Fruit fly (Drosophila melanogaster) whole organism, embryonic: ENCODE results near the gene Mical.

Experiments
- Atf3 ChIP-seq: fragments of 200-800 bp; sonication (Bioruptor generic); optimal IDR thresholded peaks from 3 replicates; lab custom pipeline; 2016; ENCODE audit warnings: missing biosample characterization, missing genetic modification characterization
- Bgb ChIP-seq: fragments of 200-800 bp; sonication (Bioruptor generic); IDR thresholded peaks from 2 replicates; pipeline ENCODE4 v1.3.6; 2022; ENCODE audit warnings: missing biosample characterization, missing genetic modification characterization; ENCODE audit not compliant: partially characterized antibody
- Blimp-1 ChIP-seq: fragments of 200-800 bp; sonication (Bioruptor generic); optimal IDR thresholded peaks from 3 replicates; lab custom pipeline; 2018; ENCODE audit warnings: missing biosample characterization, missing genetic modification characterization, mild to moderate bottlenecking, moderate library complexity, missing genetic modification reagents
- BtbVII ChIP-seq: fragments of 200-800 bp; sonication (Bioruptor generic); optimal IDR thresholded peaks from 3 replicates; lab custom pipeline; 2017; ENCODE audit warnings: missing biosample characterization, mild to moderate bottlenecking, missing genetic modification characterization
- CG10366 ChIP-seq: fragments of 200-800 bp; sonication (Bioruptor generic); IDR thresholded peaks from 2 replicates; pipeline ENCODE4 v1.3.6; 2022; ENCODE audit warnings: missing biosample characterization, missing genetic modification characterization
- CG11456 ChIP-seq: fragments of 200-800 bp; sonication (Bioruptor generic); IDR thresholded peaks from 3 replicates; pipeline ENCODE4 v1.3.6; 2022; ENCODE audit warnings: missing biosample characterization, missing genetic modification characterization
- CG12659 ChIP-seq: fragments of 200-800 bp; sonication (Bioruptor generic); optimal IDR thresholded peaks from 3 replicates; lab custom pipeline; 2017; ENCODE audit warnings: mild to moderate bottlenecking, missing biosample characterization, missing genetic modification reagents, missing genetic modification characterization
- CG15601 ChIP-seq: fragments of 200-800 bp; sonication (Bioruptor generic); optimal IDR thresholded peaks from 3 replicates; lab custom pipeline; 2019; ENCODE audit warnings: missing biosample characterization, mild to moderate bottlenecking, missing genetic modification characterization, moderate library complexity
- CG16813 ChIP-seq: fragments of 200-800 bp; sonication (Bioruptor generic); IDR thresholded peaks from 3 replicates; pipeline ENCODE4 v1.3.6; 2022; ENCODE audit warnings: missing biosample characterization, missing genetic modification characterization; ENCODE audit not compliant: partially characterized antibody
- CG17912 ChIP-seq: fragments of 200-800 bp; sonication (Bioruptor generic); optimal IDR thresholded peaks from 2 replicates; lab custom pipeline; 2018; ENCODE audit warnings: missing biosample characterization, mild to moderate bottlenecking, missing genetic modification characterization
- CG2120 ChIP-seq: fragments of 200-800 bp; sonication (Bioruptor generic); optimal IDR thresholded peaks from 3 replicates; lab custom pipeline; 2016; ENCODE audit warnings: missing biosample characterization, missing genetic modification characterization
- CG2889 ChIP-seq: fragments of 200-800 bp; sonication (Bioruptor generic); IDR thresholded peaks from 3 replicates; pipeline ENCODE4 v1.3.6; 2022; ENCODE audit warnings: missing biosample characterization, missing genetic modification characterization
- CG31388 ChIP-seq: fragments of 200-800 bp; sonication (Bioruptor generic); optimal IDR thresholded peaks from 2 replicates; lab custom pipeline; 2016; ENCODE audit warnings: missing biosample characterization, missing genetic modification characterization
- CG6854 ChIP-seq: fragments of 200-800 bp; sonication (Bioruptor generic); optimal IDR thresholded peaks from 3 replicates; lab custom pipeline; 2017; ENCODE audit warnings: missing biosample characterization, mild to moderate bottlenecking, missing genetic modification characterization
- CG7357 ChIP-seq: fragments of 200-800 bp; sonication (Bioruptor generic); IDR thresholded peaks from 3 replicates; pipeline ENCODE4 v1.3.6; 2022; ENCODE audit warnings: missing biosample characterization, missing genetic modification characterization
- CG9727 ChIP-seq: fragments of 200-800 bp; sonication (Bioruptor generic); optimal IDR thresholded peaks from 3 replicates; lab custom pipeline; 2017; ENCODE audit warnings: missing biosample characterization, mild to moderate bottlenecking, missing genetic modification characterization
- CG9932 ChIP-seq: fragments of 200-800 bp; sonication (Bioruptor generic); IDR thresholded peaks from 2 replicates; pipeline ENCODE4 v1.3.6; 2022; ENCODE audit warnings: missing biosample characterization, missing genetic modification characterization
- CHES-1-like ChIP-seq: fragments of 200-800 bp; sonication (Bioruptor generic); optimal IDR thresholded peaks from 2 replicates; lab custom pipeline; 2016; ENCODE audit warnings: missing biosample characterization, missing genetic modification characterization
- Dad ChIP-seq: fragments of 200-800 bp; sonication (Bioruptor generic); optimal IDR thresholded peaks from 3 replicates; lab custom pipeline; 2016; ENCODE audit warnings: missing biosample characterization, missing genetic modification characterization
- ERR ChIP-seq: fragments of 200-800 bp; sonication (Bioruptor generic); optimal IDR thresholded peaks from 2 replicates; lab custom pipeline; 2016; ENCODE audit warnings: missing biosample characterization, missing genetic modification characterization
- GATAe ChIP-seq: fragments of 200-800 bp; sonication (Bioruptor generic); conservative IDR thresholded peaks from 2 replicates; pipeline ENCODE4 v1.3.6; 2022; ENCODE audit warnings: missing biosample characterization, missing genetic modification characterization
- Gug ChIP-seq: fragments of 200-800 bp; sonication (Bioruptor generic); IDR thresholded peaks from 4 replicates; pipeline ENCODE4 v1.3.6; 2022; ENCODE audit warnings: missing biosample characterization, missing genetic modification characterization
- Hand ChIP-seq: fragments of 200-800 bp; sonication (Bioruptor generic); optimal IDR thresholded peaks from 2 replicates; lab custom pipeline; 2017; ENCODE audit warnings: mild to moderate bottlenecking, missing biosample characterization, missing genetic modification reagents, missing genetic modification characterization
- HmgZ ChIP-seq: fragments of 200-800 bp; sonication (Bioruptor generic); optimal IDR thresholded peaks from 2 replicates; lab custom pipeline; 2018; ENCODE audit warnings: missing biosample characterization, mild to moderate bottlenecking, missing genetic modification characterization
- Hr39 ChIP-seq: fragments of >200 bp; optimal IDR thresholded peaks from 2 replicates; lab custom pipeline; 2017
- Hsf ChIP-seq: fragments of 200-800 bp; sonication (Bioruptor generic); optimal IDR thresholded peaks from 3 replicates; lab custom pipeline; 2016; ENCODE audit warnings: missing biosample characterization, missing genetic modification characterization
- NC2α ChIP-seq: fragments of 200-800 bp; sonication (Bioruptor generic); optimal IDR thresholded peaks from 2 replicates; lab custom pipeline; 2016; ENCODE audit warnings: missing biosample characterization, missing genetic modification characterization
- NC2β ChIP-seq: fragments of 200-800 bp; sonication (Bioruptor generic); optimal IDR thresholded peaks from 2 replicates; lab custom pipeline; 2016; ENCODE audit warnings: missing biosample characterization, missing genetic modification characterization
- NFAT ChIP-seq: fragments of 200-800 bp; sonication (Bioruptor generic); IDR thresholded peaks from 2 replicates; pipeline ENCODE4 v1.3.6; 2022; ENCODE audit warnings: missing biosample characterization, missing genetic modification characterization
- Ptx1 ChIP-seq: fragments of 200-800 bp; sonication (Bioruptor generic); IDR thresholded peaks from 2 replicates; pipeline ENCODE4 v1.3.6; 2022; ENCODE audit warnings: missing biosample characterization, missing genetic modification characterization
- Rfx ChIP-seq: fragments of 200-800 bp; sonication (Bioruptor generic); IDR thresholded peaks from 2 replicates; pipeline ENCODE4 v1.3.6; 2022; ENCODE audit warnings: missing biosample characterization, missing genetic modification characterization
- Sox102F ChIP-seq: fragments of 200-800 bp; sonication (Bioruptor generic); optimal IDR thresholded peaks from 2 replicates; lab custom pipeline; 2018; ENCODE audit warnings: missing biosample characterization, mild to moderate bottlenecking, missing genetic modification characterization, moderate library complexity
- Xbp1 ChIP-seq: fragments of 200-800 bp; sonication (Bioruptor generic); optimal IDR thresholded peaks from 3 replicates; lab custom pipeline; 2016; ENCODE audit warnings: missing biosample characterization, mild to moderate bottlenecking, missing genetic modification characterization
- az2 ChIP-seq: fragments of 200-800 bp; sonication (Bioruptor generic); optimal IDR thresholded peaks from 3 replicates; lab custom pipeline; 2016; ENCODE audit warnings: missing biosample characterization, missing genetic modification characterization
- bab2 ChIP-seq: fragments of 200-800 bp; sonication (Bioruptor generic); optimal IDR thresholded peaks from 2 replicates; lab custom pipeline; 2016; ENCODE audit warnings: missing biosample characterization, missing genetic modification characterization
- ci ChIP-seq: fragments of 200-800 bp; sonication (Bioruptor generic); IDR thresholded peaks from 3 replicates; pipeline ENCODE4 v1.3.6; 2022; ENCODE audit warnings: missing biosample characterization, missing genetic modification characterization
- crc ChIP-seq: fragments of 200-800 bp; sonication (Bioruptor generic); optimal IDR thresholded peaks from 2 replicates; lab custom pipeline; 2016; ENCODE audit warnings: missing biosample characterization, missing genetic modification characterization
- fd96Cb ChIP-seq: fragments of 200-800 bp; sonication (Bioruptor generic); optimal IDR thresholded peaks from 2 replicates; lab custom pipeline; 2018; ENCODE audit warnings: missing biosample characterization, mild to moderate bottlenecking, missing genetic modification characterization, moderate library complexity
- mam ChIP-seq: fragments of 200-800 bp; sonication (Bioruptor generic); optimal IDR thresholded peaks from 3 replicates; lab custom pipeline; 2016; ENCODE audit warnings: missing biosample characterization, missing genetic modification characterization
- mld ChIP-seq: fragments of 200-800 bp; sonication (Bioruptor generic); IDR thresholded peaks from 3 replicates; pipeline ENCODE4 v1.3.6; 2022; ENCODE audit warnings: missing biosample characterization, missing genetic modification characterization; ENCODE audit not compliant: partially characterized antibody
- odd ChIP-seq: fragments of 200-800 bp; sonication (Bioruptor generic); optimal IDR thresholded peaks from 2 replicates; lab custom pipeline; 2017; ENCODE audit warnings: missing biosample characterization, mild to moderate bottlenecking, missing genetic modification characterization
- pan ChIP-seq, 4 experiments: fragments of >200 bp in 3 of 4; fragments of 200-800 bp in 1 of 4; sonication (Bioruptor generic) in 1 of 4; optimal IDR thresholded peaks in 3 of 4; IDR thresholded peaks in 1 of 4; 2 replicates each; pipeline versions ENCODE4 v1.3.6 to Lab custom; 2017 to 2022; ENCODE audit warnings: missing biosample characterization in 2 of 4, missing genetic modification characterization in 2 of 4, mixed read lengths in 1 of 4
- pho ChIP-seq: fragments of 200-800 bp; sonication (Bioruptor generic); optimal IDR thresholded peaks from 2 replicates; lab custom pipeline; 2016; ENCODE audit warnings: missing biosample characterization, missing genetic modification characterization
- psq ChIP-seq: fragments of 200-800 bp; sonication (Bioruptor generic); optimal IDR thresholded peaks from 2 replicates; lab custom pipeline; 2017; ENCODE audit warnings: missing biosample characterization, missing genetic modification characterization
- repo ChIP-seq: fragments of 200-800 bp; sonication (Bioruptor generic); optimal IDR thresholded peaks from 2 replicates; lab custom pipeline; 2016; ENCODE audit warnings: missing biosample characterization, missing genetic modification characterization
- sim ChIP-seq: fragments of 200-800 bp; sonication (Bioruptor generic); IDR thresholded peaks from 2 replicates; pipeline ENCODE4 v1.3.6; 2022; ENCODE audit warnings: missing biosample characterization, missing genetic modification characterization
- slbo ChIP-seq: fragments of 200-800 bp; sonication (Bioruptor generic); IDR thresholded peaks from 2 replicates; pipeline ENCODE4 v1.3.6; 2022; ENCODE audit warnings: missing biosample characterization, missing genetic modification characterization
- wor ChIP-seq: fragments of 200-800 bp; sonication (Bioruptor generic); IDR thresholded peaks from 2 replicates; pipeline ENCODE4 v1.3.6; 2022; ENCODE audit warnings: missing biosample characterization, missing genetic modification characterization
- zfh1 ChIP-seq: fragments of 200-800 bp; sonication (Bioruptor generic); IDR thresholded peaks from 3 replicates; pipeline ENCODE4 v1.3.6; 2022; ENCODE audit warnings: missing biosample characterization, missing genetic modification characterization
- zfh2 ChIP-seq: fragments of 200-800 bp; sonication (Bioruptor generic); optimal IDR thresholded peaks from 2 replicates; lab custom pipeline; 2016; ENCODE audit warnings: missing biosample characterization, missing genetic modification characterization

Gene Mical

dm6 chr3R:10024032-10024712 lies 18.5 kb downstream of the Mical start:
- TF ChIP-seq HmgZ (tag; lab: Kevin White, UChicago) (no peak), mld (no peak), CG9932 (GFP tag; lab: Robert Waterston, UW) (peak; percentile 64), Dad (GFP tag; lab: Kevin White, UChicago) (peak; percentile 9), CG10366 (GFP tag; lab: Robert Waterston, UW) (0 out of 2 replicates have a peak, but pooled peaks have one; percentile 10), Ptx1 (GFP tag; lab: Robert Waterston, UW) (peak; percentile 49), CG2120 (GFP tag; lab: Kevin White, UChicago) (peak; percentile 80), CG7357 (no peak), Gug (GFP tag; lab: Robert Waterston, UW) (0 out of 4 replicates have a peak, but pooled peaks have one; percentile 20), Blimp-1 (GFP tag; lab: Kevin White, UChicago) (no peak), GATAe (GFP tag; lab: Robert Waterston, UW) (no peak), mam (GFP tag; lab: Kevin White, UChicago) (peak; percentile 58), Bgb (GFP tag; lab: Robert Waterston, UW) (no peak), ci (GFP tag; lab: Robert Waterston, UW) (0 out of 3 replicates have a peak, but pooled peaks have one; percentile 50), CG31388 (no peak), sim (GFP tag; lab: Robert Waterston, UW) (no peak), fd96Cb (tag; lab: Kevin White, UChicago) (no peak), CHES-1-like (GFP tag; lab: Kevin White, UChicago) (no peak), CG6854 (GFP tag; lab: Kevin White, UChicago) (peak; percentile 43), wor (GFP tag; lab: Robert Waterston, UW) (no peak), CG16813 (no peak), CG12659 (GFP tag; lab: Kevin White, UChicago) (peak; percentile 34), repo (peak; percentile 26), psq (GFP tag; lab: Kevin White, UChicago) (no peak), Rfx (GFP tag; lab: Robert Waterston, UW) (peak; percentile 64), pan (optimal IDR thresholded peaks at IDR 0.05; lab: Kevin White, UChicago) (no peak), pan (GFP tag; optimal IDR thresholded peaks at IDR 0.05 in 1 of 2, IDR thresholded peaks at IDR 0.05 in 1 of 2) (peak in 1 of 2 experiments; percentile 54), Hand (GFP tag; lab: Kevin White, UChicago) (peak; percentile 72), pho (peak; percentile 20), bab2 (peak; percentile 55), ERR (GFP tag; lab: Kevin White, UChicago) (peak; percentile 4), az2 (GFP tag; lab: Kevin White, UChicago) (peak; percentile 13), NFAT (GFP tag; lab: Robert Waterston, UW) (peak; percentile 54), CG9727 (GFP tag; lab: Kevin White, UChicago) (peak; percentile 42), BtbVII (GFP tag; lab: Kevin White, UChicago) (peak; percentile 46), CG2889 (GFP tag; lab: Robert Waterston, UW) (0 out of 3 replicates have a peak, but pooled peaks have one; percentile 34), NC2α (GFP tag; lab: Kevin White, UChicago) (no peak), CG15601 (tag; lab: Kevin White, UChicago) (no peak), Xbp1 (peak; percentile 28), Sox102F (GFP tag; lab: Kevin White, UChicago) (no peak), Hr39 (lab: Kevin White, UChicago) (no peak), NC2β (GFP tag; lab: Kevin White, UChicago) (no peak), zfh2 (peak; percentile 31), CG17912 (GFP tag; lab: Kevin White, UChicago) (no peak), slbo (peak; percentile 65), Atf3 (peak; percentile 12), zfh1 (GFP tag; lab: Robert Waterston, UW) (peak; percentile 52; the same call in 1 of the 3 replicates), crc (GFP tag; lab: Kevin White, UChicago) (no peak), CG11456 (GFP tag; lab: Robert Waterston, UW) (peak; percentile 57; the same call in 1 of the 3 replicates), odd (no peak), Hsf (GFP tag; lab: Kevin White, UChicago) (peak; percentile 2)
